Worm (Caenorhabditis elegans) whole organism, L1 larva: ENCODE data around the gene F07G11.4.
"Not testable (repeated sequence)": the region's sequence is repeated elsewhere in the genome, so short reads cannot be mapped to it uniquely, and the experiment has no call there.

ENCODE experiments used
- C04F5.9 ChIP-seq: sonication (generic microtip); optimal IDR thresholded peaks from 2 replicates; lab custom pipeline; 2016; ENCODE audit warnings: missing genetic modification characterization, missing compliant biosample characterization
- F16B12.6 ChIP-seq: fragments of 150-350 bp; optimal IDR thresholded peaks from 2 replicates; lab custom pipeline; 2014; ENCODE audit warnings: missing biosample characterization, missing genetic modification characterization
- Y116A8C.19 ChIP-seq: sonication (generic microtip); optimal IDR thresholded peaks from 2 replicates; lab custom pipeline; 2016; ENCODE audit warnings: missing compliant biosample characterization, missing genetic modification characterization, borderline replicate concordance
- alr-1 ChIP-seq: fragments of 200-800 bp; sonication (Bioruptor generic); optimal IDR thresholded peaks from 2 replicates; lab custom pipeline; 2018; ENCODE audit warnings: borderline replicate concordance, mild to moderate bottlenecking, missing genetic modification characterization, missing compliant biosample characterization
- aly-2 ChIP-seq: fragments of 150-350 bp; optimal IDR thresholded peaks from 2 replicates; lab custom pipeline; 2014; ENCODE audit warnings: missing biosample characterization, missing genetic modification characterization
- ama-1 ChIP-seq: fragments of 150-350 bp; optimal IDR thresholded peaks from 2 replicates; lab custom pipeline; 2014
- blmp-1 ChIP-seq: fragments of 150-350 bp; optimal IDR thresholded peaks from 2 replicates; lab custom pipeline; 2014; ENCODE audit warnings: missing biosample characterization, missing genetic modification characterization
- ceh-63 ChIP-seq: fragments of 200-800 bp; sonication (Bioruptor generic); optimal IDR thresholded peaks from 2 replicates; lab custom pipeline; 2018; ENCODE audit warnings: mild to moderate bottlenecking, missing genetic modification characterization, missing compliant biosample characterization
- dpl-1 ChIP-seq, 3 experiments: fragments of 150-350 bp in 2 of 3; sonication (generic microtip) in 1 of 3; optimal IDR thresholded peaks; 2 replicates each; lab custom pipeline; 2014 to 2017; ENCODE audit warnings: missing biosample characterization in 3 of 3, missing genetic modification characterization in 3 of 3, missing genetic modification reagents in 3 of 3
- efl-3 ChIP-seq: fragments of 200-800 bp; sonication (Bioruptor generic); optimal IDR thresholded peaks from 2 replicates; lab custom pipeline; 2018; ENCODE audit warnings: mild to moderate bottlenecking, missing genetic modification characterization, missing compliant biosample characterization
- egl-13 ChIP-seq: sonication (generic microtip); optimal IDR thresholded peaks from 2 replicates; lab custom pipeline; 2016; ENCODE audit warnings: missing genotype, missing genetic modification reagents, missing genetic modification characterization, missing compliant biosample characterization
- egl-27 ChIP-seq, 2 experiments: fragments of 150-350 bp in 1 of 2; sonication (generic microtip); optimal IDR thresholded peaks; 3 replicates each; lab custom pipeline; 2017 to 2018; ENCODE audit warnings: missing biosample characterization in 2 of 2, missing genetic modification characterization in 2 of 2, missing genetic modification reagents in 2 of 2
- elt-3 ChIP-seq, 6 experiments: fragments of 150-350 bp in 1 of 6; sonication (generic microtip); optimal IDR thresholded peaks; 2 replicates each; lab custom pipeline; 2017 to 2018; ENCODE audit warnings: missing biosample characterization in 6 of 6, missing genetic modification characterization in 6 of 6, inconsistent platforms in 1 of 6
- fkh-10 ChIP-seq: sonication (generic microtip); optimal IDR thresholded peaks from 2 replicates; lab custom pipeline; 2017; ENCODE audit warnings: missing biosample characterization, missing genetic modification reagents, missing genetic modification characterization
- fkh-4 ChIP-seq: sonication (generic microtip); optimal IDR thresholded peaks from 2 replicates; lab custom pipeline; 2016; ENCODE audit warnings: missing compliant biosample characterization, missing genetic modification characterization, borderline replicate concordance
- fos-1 ChIP-seq: fragments of 150-350 bp; optimal IDR thresholded peaks from 2 replicates; lab custom pipeline; 2014; ENCODE audit warnings: missing biosample characterization, missing genetic modification characterization
- hpl-2 ChIP-seq: fragments of 150-350 bp; optimal IDR thresholded peaks from 2 replicates; lab custom pipeline; 2014; ENCODE audit warnings: missing biosample characterization, missing genetic modification reagents, missing genetic modification characterization
- lin-35 ChIP-seq, 2 experiments: fragments of 150-350 bp; optimal IDR thresholded peaks; 2 replicates each; lab custom pipeline; 2014; ENCODE audit warnings: missing biosample characterization in 2 of 2, missing genetic modification characterization in 2 of 2, missing genetic modification reagents in 2 of 2
- lsy-2 ChIP-seq, 2 experiments: fragments of 150-350 bp; optimal IDR thresholded peaks; 2 replicates each; lab custom pipeline; 2014; ENCODE audit warnings: missing biosample characterization in 2 of 2, missing genetic modification characterization in 2 of 2
- mab-9 ChIP-seq: fragments of 200-800 bp; sonication (Bioruptor generic); IDR thresholded peaks from 2 replicates; pipeline ENCODE4 v1.3.6; 2022; ENCODE audit warnings: missing genetic modification reagents, missing genetic modification characterization, missing compliant biosample characterization
- nhr-19 ChIP-seq: fragments of 200-800 bp; sonication (Bioruptor generic); conservative IDR thresholded peaks from 2 replicates; pipeline ENCODE4 v1.3.6; 2022; ENCODE audit warnings: missing genetic modification characterization, missing compliant biosample characterization
- nhr-28 ChIP-seq: fragments of 150-350 bp; optimal IDR thresholded peaks from 2 replicates; lab custom pipeline; 2014; ENCODE audit warnings: missing biosample characterization, missing genetic modification characterization
- nhr-76 ChIP-seq: sonication (generic microtip); optimal IDR thresholded peaks from 2 replicates; lab custom pipeline; 2017; ENCODE audit warnings: missing biosample characterization, missing genetic modification characterization
- nhr-85 ChIP-seq: sonication (generic microtip); peaks from one replicate; lab custom pipeline; 2016; ENCODE audit warnings: missing genetic modification characterization, inconsistent platforms, missing compliant biosample characterization
- nhr-90 ChIP-seq: sonication (generic microtip); optimal IDR thresholded peaks from 2 replicates; lab custom pipeline; 2016; ENCODE audit warnings: mild to moderate bottlenecking, missing genetic modification characterization, missing compliant biosample characterization; ENCODE audit not compliant: poor library complexity
- pax-3 ChIP-seq: fragments of 200-800 bp; sonication (Bioruptor generic); optimal IDR thresholded peaks from 2 replicates; lab custom pipeline; 2018; ENCODE audit warnings: mild to moderate bottlenecking, missing genetic modification characterization, moderate library complexity, missing compliant biosample characterization
- skn-1 ChIP-seq: fragments of 150-350 bp; optimal IDR thresholded peaks from 2 replicates; lab custom pipeline; 2014; ENCODE audit warnings: missing biosample characterization, missing genetic modification characterization
- snpc-4 ChIP-seq: fragments of 150-350 bp; optimal IDR thresholded peaks from 2 replicates; lab custom pipeline; 2014; ENCODE audit warnings: missing biosample characterization, missing genetic modification characterization
- tbx-2 ChIP-seq: sonication (generic microtip); optimal IDR thresholded peaks from 2 replicates; lab custom pipeline; 2016; ENCODE audit warnings: missing genetic modification characterization, missing compliant biosample characterization
- tlp-1 ChIP-seq: fragments of 150-350 bp; optimal IDR thresholded peaks from 2 replicates; lab custom pipeline; 2014; ENCODE audit warnings: missing biosample characterization, missing genetic modification characterization
- unc-62 ChIP-seq: fragments of 150-350 bp; optimal IDR thresholded peaks from 2 replicates; lab custom pipeline; 2014; ENCODE audit warnings: missing biosample characterization, missing genetic modification reagents, missing genetic modification characterization
- unc-98 ChIP-seq: fragments of 200-800 bp; sonication (Bioruptor generic); IDR thresholded peaks from 2 replicates; pipeline ENCODE4 v1.3.6; 2022; ENCODE audit warnings: missing genetic modification characterization, missing compliant biosample characterization
- vab-15 ChIP-seq: sonication (generic microtip); optimal IDR thresholded peaks from 2 replicates; lab custom pipeline; 2017; ENCODE audit warnings: missing genotype, mild to moderate bottlenecking, missing genetic modification characterization, missing compliant biosample characterization
- xbp-1 ChIP-seq: sonication (generic microtip); optimal IDR thresholded peaks from 2 replicates; lab custom pipeline; 2016; ENCODE audit warnings: missing genetic modification characterization, missing compliant biosample characterization
- zip-4 ChIP-seq: fragments of 200-800 bp; sonication (Bioruptor generic); optimal IDR thresholded peaks from 2 replicates; lab custom pipeline; 2018; ENCODE audit warnings: mild to moderate bottlenecking, missing genetic modification characterization, moderate library complexity, missing compliant biosample characterization

The F07G11.4 gene

ce11 chrV:7295270-7295669 is at the start of gene F07G11.4:
TSS of gene F07G11.4 (minus strand) at chrV:7295370.
- TF ChIP-seq skn-1 (tag; lab: Kevin White, UChicago) (no peak), unc-98 (GFP tag; lab: Robert Waterston, UW) (no peak), egl-27 (tag; optimal IDR thresholded peaks at IDR 0.05; lab: Kevin White, UChicago) (no peak), alr-1 (tag; lab: Kevin White, UChicago) (no peak), fkh-4 (tag; lab: Kevin White, UChicago) (no peak), lin-35 (GFP tag; optimal IDR thresholded peaks at IDR 0.05; lab: Kevin White, UChicago) (no peak), F16B12.6 (tag; lab: Kevin White, UChicago) (no peak)
- TF ChIP-seq, all 84 proteins: peak for 0

- TF ChIP-seq dpl-1 (GFP tag; optimal IDR thresholded peaks at IDR 0.05; lab: Kevin White, UChicago) (no peak), tbx-2 (no peak), pax-3 (tag; lab: Kevin White, UChicago) (no peak), lsy-2 (tag; optimal IDR thresholded peaks at IDR 0.05; lab: Kevin White, UChicago) (no peak), egl-13 (tag; lab: Kevin White, UChicago) (no peak), nhr-90 (no peak), tlp-1 (tag; lab: Kevin White, UChicago) (no peak), nhr-28 (tag; lab: Kevin White, UChicago) (no peak), snpc-4 (tag; lab: Kevin White, UChicago) (no peak), fkh-10 (GFP tag; lab: Kevin White, UChicago) (no peak), aly-2 (tag; lab: Kevin White, UChicago) (no peak), nhr-19 (GFP tag; lab: Robert Waterston, UW) (no peak), nhr-85 (tag; lab: Kevin White, UChicago) (no peak), mab-9 (GFP tag; lab: Robert Waterston, UW) (no peak)
Measured at ce11 chrV:7343522-7343921, 48.4 kb upstream of the F07G11.4 start, which contains the start of gene srh-244. TSS of gene srh-244 (plus strand) at chrV:7343822.

ce11 chrV:7341942-7342341 is 46.8 kb upstream of the F07G11.4 start, which contains the start of the genes nhr-263 and nhr-148:
TSS of gene nhr-263 (minus strand) at chrV:7342042.
TSS of gene nhr-148 (plus strand) at chrV:7342156.
- peak; percentile 2 for TF ChIP-seq blmp-1 (tag; lab: Kevin White, UChicago)
- TF ChIP-seq nhr-76: no peak

- TF ChIP-seq vab-15 (no peak), C04F5.9 (no peak), Y116A8C.19 (tag; lab: Kevin White, UChicago) (no peak), hpl-2 (GFP tag; lab: Kevin White, UChicago) (no peak), xbp-1 (tag; lab: Kevin White, UChicago) (no peak), fos-1 (tag; lab: Kevin White, UChicago) (no peak), unc-62 (no peak), ceh-63 (no peak), snpc-4 (tag; lab: Kevin White, UChicago) (no peak), ama-1 (lab: Kevin White, UChicago) (no peak), elt-3 (tag; optimal IDR thresholded peaks at IDR 0.05; lab: Kevin White, UChicago) (no peak), egl-13 (tag; lab: Kevin White, UChicago) (no peak)
- TF ChIP-seq, all 84 proteins: peak for 0
Measured at ce11 chrV:7339831-7340230, 44.7 kb upstream of the F07G11.4 start, which contains the start of gene srh-187. TSS of gene srh-187 (minus strand) at chrV:7339931.

- not testable (repeated sequence) for TF ChIP-seq zip-4; lsy-2 (tag; optimal IDR thresholded peaks at IDR 0.05; lab: Kevin White, UChicago); efl-3
Measured at ce11 chrV:7337218-7337617, 42.0 kb upstream of the F07G11.4 start, which contains the start of gene F10G2.7. TSS of gene F10G2.7 (minus strand) at chrV:7337318.
